Worm (Caenorhabditis elegans): ENCODE data around the gene dhs-18.

- TF ChIP-seq W03F9.2 (tag; optimal IDR thresholded peaks at IDR 0.05): no peak
- TF ChIP-seq him-1 (tag; optimal IDR thresholded peaks at IDR 0.05): no peak
- TF ChIP-seq dao-5 (tag; optimal IDR thresholded peaks at IDR 0.05): no peak
Measured at ce11 chrV:11087519-11087998, 40.9 kb upstream of the dhs-18 start, which contains the start of gene Y42A5A.1.
